Worm (Caenorhabditis elegans) whole organism, L3 larva: Measurements from ENCODE around the gene gcst-1.

ENCODE experiments used
- ceh-9 ChIP-seq: sonication (generic microtip); optimal IDR thresholded peaks from 2 replicates; lab custom pipeline; 2018; ENCODE audit warnings: missing biosample characterization, missing genetic modification characterization
- eor-1 ChIP-seq, 2 experiments: fragments of 150-350 bp; optimal IDR thresholded peaks; 2 replicates each; lab custom pipeline; 2014 to 2018; ENCODE audit warnings: missing biosample characterization in 2 of 2, missing genetic modification characterization in 2 of 2
- mdl-1 ChIP-seq: fragments of 150-350 bp; optimal IDR thresholded peaks from 2 replicates; lab custom pipeline; 2014; ENCODE audit warnings: missing biosample characterization, missing genetic modification characterization

DNA sequence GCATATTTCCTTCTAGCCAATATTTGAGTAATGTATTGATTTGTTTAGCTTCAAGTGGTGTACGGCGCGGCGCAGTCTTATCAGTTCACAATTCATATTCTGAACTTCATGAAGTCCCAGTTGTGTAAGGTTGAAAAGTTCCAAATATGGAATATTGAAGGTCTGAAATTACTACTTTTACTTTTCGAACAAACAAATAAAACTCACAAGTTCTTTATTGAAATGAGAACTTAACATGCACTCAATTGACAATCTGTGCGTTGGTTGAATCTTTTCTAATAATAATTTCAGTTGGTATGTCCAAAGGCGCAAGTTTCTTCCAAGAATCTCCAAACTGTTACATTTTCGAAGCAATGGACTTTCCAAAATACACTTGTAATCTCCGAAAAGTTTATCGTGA lies 46.1 kb downstream of the gcst-1 start, which contains the start of gene C53A3.4:
- no peak for TF ChIP-seq ceh-9 (tag; lab: Kevin White, UChicago)
- no peak for TF ChIP-seq eor-1 (tag; optimal IDR thresholded peaks at IDR 0.05; lab: Kevin White, UChicago)
- TF ChIP-seq mdl-1 (tag; lab: Kevin White, UChicago), result no peak
